Fruit fly (Drosophila melanogaster) S2 (cell line): ENCODE results near the gene CG43051.

Experiments
- CG8478 ChIP-seq: fragments of >200 bp; optimal IDR thresholded peaks from 2 replicates; lab custom pipeline; 2018
- CTCF ChIP-seq, 2 experiments: fragments of >200 bp; optimal IDR thresholded peaks; 2 replicates each; lab custom pipeline; 2018

Gene CG43051

DNA sequence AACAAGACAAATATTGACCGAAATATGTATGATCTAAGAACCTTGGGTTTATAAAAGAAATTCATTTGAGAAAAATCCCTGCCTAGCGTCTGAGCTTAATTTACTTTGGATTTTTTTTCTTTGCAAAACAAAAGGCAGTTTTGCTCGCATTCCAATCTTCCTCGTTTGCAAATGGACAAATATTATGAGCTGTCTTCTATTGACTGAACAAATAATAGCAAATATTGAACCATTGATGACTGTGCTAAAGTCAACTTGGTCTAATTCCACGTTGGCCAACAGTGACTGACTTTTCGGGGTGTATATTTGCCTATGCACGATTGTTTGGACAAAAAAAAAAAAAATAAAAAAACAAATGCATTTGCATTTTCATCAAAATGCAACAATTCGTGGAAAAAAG lies 1.7 kb downstream of the CG43051 start:
- TF ChIP-seq CG8478 (no peak), CTCF (optimal IDR thresholded peaks at IDR 0.05; lab: Kevin White, UChicago) (no peak)

DNA sequence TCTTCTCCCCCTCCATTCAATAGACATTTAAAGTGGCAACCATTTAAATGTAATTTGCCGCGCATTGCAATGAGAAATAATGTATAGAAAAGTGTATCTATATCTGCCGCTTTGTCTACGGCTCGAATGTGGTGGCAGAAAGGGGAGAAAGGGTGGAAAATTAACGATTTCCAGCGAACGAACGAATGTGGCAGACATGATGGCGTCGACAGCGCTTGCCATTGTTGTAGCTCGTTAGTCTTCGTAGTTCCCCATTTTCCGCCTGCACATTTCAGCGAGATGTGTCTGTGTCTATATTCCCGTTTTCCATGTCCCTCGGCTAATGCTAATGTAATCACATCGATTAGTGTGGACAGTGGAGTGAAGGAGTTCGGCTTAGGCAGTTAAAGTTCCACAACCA lies 4.8 kb downstream of the CG43051 start:
- TF ChIP-seq CTCF (optimal IDR thresholded peaks at IDR 0.05; lab: Kevin White, UChicago) (no peak), CG8478 (no peak)

DNA sequence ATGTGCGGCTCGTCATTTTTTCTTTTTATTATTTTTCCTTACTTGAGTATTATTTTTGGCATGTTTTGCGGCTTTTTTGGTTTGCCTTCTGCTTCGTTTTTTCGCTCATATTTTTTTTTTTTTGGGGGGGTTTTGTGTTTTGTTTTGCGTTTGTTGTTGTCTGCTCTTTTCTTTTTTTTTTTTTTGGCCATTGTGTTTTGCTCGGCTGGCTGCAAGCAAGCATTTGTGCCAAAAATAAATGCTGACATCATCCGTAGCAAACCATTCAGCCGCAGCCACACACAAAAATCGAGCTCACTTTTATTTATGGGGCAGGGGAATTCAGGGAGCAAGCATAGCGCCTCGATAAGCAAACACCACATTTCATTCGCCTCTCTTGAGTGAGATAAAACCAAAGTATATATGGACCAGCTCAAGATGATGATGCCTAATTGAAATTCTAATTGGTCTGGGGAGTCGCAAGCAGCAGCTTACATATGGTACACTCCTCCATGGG lies 6.2 kb downstream of the CG43051 start:
- TF ChIP-seq CTCF (optimal IDR thresholded peaks at IDR 0.05; lab: Kevin White, UChicago) (no peak), CG8478 (no peak)

DNA sequence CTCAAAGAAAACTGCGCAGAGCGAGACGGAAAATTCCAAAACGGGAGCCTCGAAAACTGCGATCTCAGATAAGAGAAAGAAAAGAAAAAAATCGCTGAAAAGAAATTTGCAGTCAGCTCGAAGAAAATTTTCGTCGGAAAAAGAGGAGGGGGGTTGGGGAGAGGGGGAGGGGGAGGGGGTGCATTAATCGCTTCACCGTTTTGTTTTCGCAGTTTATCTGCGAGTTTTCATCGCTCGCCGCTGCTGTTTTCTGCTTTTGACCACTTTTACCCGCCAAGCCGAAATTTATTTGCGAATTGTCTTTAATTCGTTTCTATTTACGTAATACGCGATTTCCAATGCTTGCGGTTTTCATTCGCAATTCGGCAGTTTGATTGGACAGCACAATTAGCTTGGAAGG lies 11.5 kb downstream of the CG43051 start:
- no peak for TF ChIP-seq CTCF (optimal IDR thresholded peaks at IDR 0.05; lab: Kevin White, UChicago)
- no peak for TF ChIP-seq CG8478

DNA sequence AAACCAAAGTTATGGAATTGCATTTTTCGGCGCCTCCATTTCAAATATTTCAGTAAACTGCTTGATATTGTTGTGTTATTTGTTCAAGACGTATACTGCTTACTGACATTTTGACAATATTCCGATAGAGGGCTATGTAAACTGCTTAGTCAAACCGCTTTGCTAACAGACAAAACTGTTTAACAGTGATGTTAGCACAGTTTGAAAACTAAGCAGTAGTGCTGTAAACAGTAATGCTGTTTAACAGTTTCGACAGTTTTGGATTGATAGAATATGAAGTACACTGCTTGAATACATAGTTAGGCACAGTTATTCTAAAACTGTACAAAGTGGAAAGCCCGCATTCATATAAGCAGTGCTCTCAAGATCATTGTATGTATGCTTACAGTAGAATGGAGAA lies 12.5 kb downstream of the CG43051 start:
- TF ChIP-seq CG8478 (no peak), CTCF (optimal IDR thresholded peaks at IDR 0.05; lab: Kevin White, UChicago) (peak; percentile 97 to 98)

DNA sequence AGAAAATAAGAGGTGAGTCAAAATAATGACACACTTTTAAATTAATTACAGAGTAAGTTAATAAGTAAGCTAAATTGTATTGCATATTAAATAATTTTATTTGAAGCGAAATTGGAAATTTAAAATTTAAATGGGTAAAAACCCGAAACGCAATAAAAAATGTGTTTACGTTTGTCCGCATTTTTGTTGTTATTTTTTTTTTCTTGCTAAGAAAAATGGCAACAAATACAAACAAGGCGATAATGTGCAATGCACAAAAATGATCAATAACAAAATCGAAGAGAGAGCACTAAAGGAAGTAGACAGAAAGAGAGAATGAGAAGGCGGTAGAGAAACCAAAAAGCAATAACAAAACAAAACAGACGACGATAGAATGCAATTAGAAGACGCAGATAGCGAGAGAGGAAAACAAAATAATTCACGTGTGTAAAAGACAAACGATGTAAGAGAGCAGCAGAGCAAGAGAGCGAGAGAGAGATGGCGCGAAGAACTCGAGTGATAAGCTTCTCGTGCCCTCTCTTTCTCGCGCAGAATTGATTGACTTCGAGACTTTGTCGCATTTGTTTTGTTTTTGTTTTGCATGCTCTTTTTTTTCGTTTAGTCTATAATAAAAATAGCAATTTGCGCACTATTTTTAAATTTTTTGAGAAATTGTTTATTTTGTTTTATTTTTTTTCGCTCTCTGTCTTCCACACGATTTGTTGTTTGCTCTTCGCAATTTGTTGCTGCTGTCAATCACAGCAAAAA lies 13.2 kb downstream of the CG43051 start:
- TF ChIP-seq CTCF (optimal IDR thresholded peaks at IDR 0.05; lab: Kevin White, UChicago) = no peak
- no peak for TF ChIP-seq CG8478

DNA sequence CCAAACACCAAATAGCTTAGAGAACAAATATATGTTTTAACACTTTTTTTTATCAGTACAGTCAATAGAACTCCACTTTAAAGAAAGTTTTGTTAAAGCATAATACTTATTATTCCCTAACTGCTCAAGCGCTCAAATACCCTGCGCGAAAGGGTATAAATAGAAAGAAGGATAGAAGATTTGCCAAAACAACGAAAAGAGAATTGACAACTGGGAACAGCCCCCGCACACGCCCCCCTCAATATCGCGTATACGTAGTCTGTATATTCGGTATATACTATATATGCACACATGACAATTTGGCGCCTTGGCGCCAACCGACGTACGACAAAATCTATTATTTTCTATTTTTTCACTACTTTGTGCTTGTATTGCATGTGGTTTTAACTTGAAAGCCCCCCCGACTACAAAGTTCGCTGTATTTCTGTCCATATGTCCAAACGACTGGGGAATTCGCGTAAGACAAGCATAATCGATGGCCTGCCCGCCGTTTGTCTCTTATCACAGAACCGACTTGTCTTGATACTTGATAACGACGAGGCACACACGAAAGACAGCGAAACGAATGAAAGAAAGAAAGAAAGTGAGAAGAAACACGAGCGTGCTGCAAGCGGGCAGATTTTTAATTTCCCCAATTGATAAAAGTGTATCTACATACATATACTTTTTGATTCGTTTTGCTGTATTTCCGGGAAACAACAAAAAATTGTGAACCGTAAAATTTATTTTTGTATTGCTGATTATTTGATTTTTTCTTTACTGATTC lies 14.0 kb downstream of the CG43051 start:
- TF ChIP-seq CG8478 = no peak
- TF ChIP-seq CTCF (optimal IDR thresholded peaks at IDR 0.05; lab: Kevin White, UChicago) = no peak

DNA sequence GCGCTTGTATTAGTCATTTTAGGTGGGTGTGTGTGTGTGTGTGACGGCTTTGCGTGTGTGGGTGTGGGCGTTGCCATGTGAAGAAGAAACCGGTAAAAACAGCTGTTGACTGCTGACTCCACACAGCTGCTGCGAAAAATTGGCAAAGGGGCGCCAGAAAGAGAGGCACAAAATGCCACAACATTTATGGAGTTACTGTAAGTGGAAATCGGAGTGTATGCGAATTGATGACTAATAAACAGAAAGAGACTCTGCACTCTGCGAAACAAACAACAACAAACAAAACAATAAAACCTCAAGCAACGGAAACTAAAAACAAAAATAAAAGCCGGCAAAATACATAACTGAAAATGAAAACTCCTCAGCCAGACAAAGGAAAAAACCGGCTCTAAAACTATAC lies 16.4 kb downstream of the CG43051 start:
- TF ChIP-seq CTCF (optimal IDR thresholded peaks at IDR 0.05; lab: Kevin White, UChicago) (no peak), CG8478 (no peak)

DNA sequence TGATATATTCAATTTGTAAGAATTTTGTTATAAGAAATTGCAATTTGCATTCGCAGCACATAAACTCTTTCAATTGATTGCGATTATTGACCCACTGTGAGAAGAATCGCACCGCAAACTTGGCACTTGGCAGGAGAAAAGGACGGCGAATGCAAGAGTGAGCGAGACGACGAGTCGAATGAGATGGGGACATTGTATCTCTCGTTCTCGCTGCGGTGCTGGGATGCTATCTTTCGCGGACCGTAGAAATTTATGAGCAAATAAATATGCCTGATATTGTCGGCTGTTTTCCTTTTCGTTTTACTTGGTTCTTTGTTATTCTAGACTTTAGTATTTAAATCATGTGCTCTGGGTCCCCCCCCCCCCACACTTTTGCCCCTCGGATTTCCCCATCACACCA lies 19.9 kb downstream of the CG43051 start:
- TF ChIP-seq CTCF (optimal IDR thresholded peaks at IDR 0.05; lab: Kevin White, UChicago) (no peak), CG8478 (no peak)

DNA sequence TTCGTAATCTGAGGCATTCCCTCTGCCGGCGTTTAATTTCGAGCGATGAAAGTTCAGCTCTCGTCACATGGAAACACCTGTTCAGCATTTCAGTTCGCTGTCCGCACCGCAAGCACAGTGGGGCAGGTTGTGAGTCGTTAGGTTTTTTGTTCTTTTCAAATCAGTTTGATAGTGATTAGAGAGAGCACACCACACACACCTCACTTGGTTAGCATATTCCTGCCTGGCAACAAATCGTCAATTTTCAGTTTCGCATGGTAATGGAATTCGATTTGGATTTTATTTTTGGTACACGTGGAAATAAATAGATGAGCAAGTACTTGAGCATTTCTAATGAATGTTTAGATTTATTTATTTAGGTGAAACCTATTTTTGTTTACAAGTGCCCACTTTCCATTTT lies 20.6 kb downstream of the CG43051 start:
- TF ChIP-seq CG8478 = no peak
- TF ChIP-seq CTCF (optimal IDR thresholded peaks at IDR 0.05; lab: Kevin White, UChicago) = no peak

DNA sequence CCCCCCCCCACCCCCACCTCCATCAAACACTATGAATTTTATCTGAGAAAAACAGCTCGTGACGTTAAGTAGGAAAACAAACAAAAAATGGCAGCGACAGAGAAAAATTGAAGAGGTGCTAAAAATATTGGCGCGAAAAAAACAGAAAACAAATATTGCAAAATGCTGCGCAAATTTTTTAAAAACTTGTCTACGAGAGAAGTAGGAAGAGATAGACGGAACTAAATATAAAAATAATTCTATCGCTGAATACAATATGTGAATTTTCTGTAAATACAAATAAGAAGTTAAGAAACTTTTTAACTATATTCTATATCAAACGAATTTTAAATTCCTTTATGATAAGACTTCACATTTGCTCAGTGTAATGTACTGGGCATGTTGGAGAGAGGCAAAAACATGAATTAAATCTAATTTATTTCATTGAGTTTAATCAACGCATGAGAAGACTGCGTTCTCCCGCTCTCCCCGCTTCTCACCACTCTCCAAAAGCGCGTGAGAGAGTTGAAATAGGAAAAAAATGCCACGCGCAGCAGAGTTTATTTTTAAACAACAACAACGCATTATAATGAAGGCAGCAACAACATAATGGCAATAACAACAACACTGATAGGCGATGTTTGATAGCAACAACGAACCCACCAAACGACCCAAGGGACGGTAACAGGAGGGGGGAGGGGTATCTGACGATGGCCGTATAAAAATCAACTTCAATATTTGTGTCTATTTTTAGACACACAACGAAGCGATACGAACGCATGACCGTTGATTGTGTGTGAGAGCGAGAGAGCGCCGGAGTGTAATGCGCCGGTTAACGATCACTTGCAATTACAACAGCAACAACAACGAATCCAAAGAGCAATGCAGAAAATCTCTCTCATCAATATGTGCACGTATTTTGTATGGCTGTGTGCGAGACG lies 21.6 kb downstream of the CG43051 start:
- TF ChIP-seq CTCF (optimal IDR thresholded peaks at IDR 0.05; lab: Kevin White, UChicago) = no peak

DNA sequence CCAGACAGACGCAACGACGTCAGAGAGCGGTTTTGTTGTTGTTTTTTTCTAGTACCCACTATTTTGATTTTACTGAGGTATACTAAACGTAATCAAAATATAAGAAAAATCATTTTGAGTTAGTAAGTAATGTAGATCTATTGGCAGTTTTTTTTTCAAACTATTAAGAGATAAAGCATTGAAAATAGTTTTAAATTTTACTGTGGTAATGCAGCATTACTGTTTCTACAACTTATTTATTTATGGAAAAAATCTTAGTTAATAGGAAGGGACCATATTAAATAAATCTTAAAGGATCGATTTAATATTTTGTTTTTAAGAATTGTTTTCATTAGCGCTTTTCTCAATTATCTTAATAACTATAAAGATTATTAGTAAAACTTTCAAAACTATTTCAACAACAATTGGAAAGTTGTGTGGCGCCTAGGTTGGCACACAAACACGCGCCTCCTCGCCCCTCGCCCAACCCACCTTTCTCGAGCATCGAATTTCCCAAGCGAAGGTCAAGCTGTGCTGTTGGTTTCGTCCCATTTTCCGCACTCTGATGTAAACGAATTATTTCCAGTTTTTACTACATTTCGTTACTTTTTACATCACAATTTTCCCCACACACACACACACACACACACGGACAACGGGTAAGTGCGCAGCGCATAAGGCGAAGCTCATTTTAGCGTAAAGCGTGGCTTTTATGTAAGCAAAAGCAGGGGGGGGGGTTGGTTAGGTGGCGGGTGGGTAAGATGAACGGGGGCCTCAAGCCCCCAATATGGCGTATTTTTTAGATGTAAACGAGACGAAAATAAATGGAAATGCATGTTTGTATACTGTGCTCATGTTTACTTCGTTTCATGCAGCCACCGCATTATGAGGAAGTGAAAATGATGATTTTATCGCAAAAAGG lies 22.5 kb downstream of the CG43051 start:
- TF ChIP-seq CG8478 (no peak), CTCF (optimal IDR thresholded peaks at IDR 0.05; lab: Kevin White, UChicago) (no peak)

DNA sequence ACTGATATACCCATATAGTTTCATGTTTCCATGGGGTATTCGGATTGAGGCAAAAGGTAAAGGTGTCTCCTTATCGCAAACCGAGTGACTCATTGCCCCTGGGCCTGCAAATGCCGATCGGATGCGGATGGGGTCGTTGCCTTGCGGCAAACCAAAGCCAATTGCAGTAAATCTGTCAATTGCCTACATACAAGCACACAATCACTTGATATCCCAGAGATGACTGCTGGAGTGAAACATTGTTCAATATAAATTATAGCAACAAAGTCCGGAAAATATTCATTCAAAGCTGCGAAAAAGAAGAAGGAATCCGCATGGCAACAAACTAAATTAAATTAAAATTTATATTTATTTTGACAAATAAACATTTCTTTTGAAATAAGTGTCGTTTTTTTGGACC lies 24.9 kb downstream of the CG43051 start:
- TF ChIP-seq CTCF (optimal IDR thresholded peaks at IDR 0.05; lab: Kevin White, UChicago) (no peak), CG8478 (no peak)

DNA sequence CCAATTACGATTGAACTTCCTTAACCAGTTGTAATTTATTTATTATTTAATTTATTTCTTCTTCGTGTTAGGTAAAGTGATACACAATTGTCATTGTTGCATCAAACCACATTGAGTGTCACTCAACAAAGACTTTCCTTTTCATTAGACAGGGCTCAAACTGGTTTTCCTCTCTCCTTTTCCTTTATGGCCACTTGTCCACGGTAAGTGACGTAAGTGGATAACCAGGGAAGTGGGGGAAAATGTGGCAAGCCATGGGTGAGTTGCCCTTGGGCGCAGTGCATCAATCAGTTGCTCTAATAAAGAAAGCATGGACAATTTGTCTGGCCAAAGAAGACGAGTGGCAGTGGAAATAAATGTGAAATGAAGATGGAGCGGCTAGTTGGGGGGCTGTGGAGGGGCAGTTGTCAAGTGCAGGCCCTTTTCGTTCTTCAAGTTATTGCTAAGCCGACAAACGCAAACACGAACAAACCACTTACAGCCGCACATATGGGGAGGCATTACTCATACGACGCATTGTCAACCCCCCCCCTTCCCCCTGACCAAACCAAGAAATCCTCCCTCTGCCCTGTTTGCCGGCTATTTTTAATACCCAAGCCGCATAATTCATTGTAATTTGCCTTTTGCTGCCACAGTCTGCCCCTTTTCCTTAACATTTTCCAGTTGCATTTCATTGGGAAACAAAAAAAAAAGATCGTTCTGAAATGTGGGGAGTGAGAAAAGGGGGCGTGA lies 26.1 kb downstream of the CG43051 start:
- no peak for TF ChIP-seq CG8478
- no peak for TF ChIP-seq CTCF (optimal IDR thresholded peaks at IDR 0.05; lab: Kevin White, UChicago)
